Worm (Caenorhabditis elegans): ENCODE measurements around the gene F45C12.17.

ce11 chrII:1722394-1722793 lies 3.5 kb upstream of the F45C12.17 start, which contains the start of the genes fbxb-5 and btb-8:
- TF ChIP-seq ama-1 (optimal IDR thresholded peaks at IDR 0.05) (no peak), fkh-6 (tag; optimal IDR thresholded peaks at IDR 0.05) (no peak), nfya-1 (tag; optimal IDR thresholded peaks at IDR 0.05) (no peak), hlh-8 (tag; optimal IDR thresholded peaks at IDR 0.05) (no peak), pha-4 (tag; optimal IDR thresholded peaks at IDR 0.05) (no peak), zip-5 (tag; optimal IDR thresholded peaks at IDR 0.05) (no peak), sdc-2 (tag; optimal IDR thresholded peaks at IDR 0.05) (no peak), nhr-11 (tag; optimal IDR thresholded peaks at IDR 0.05) (no peak), ets-4 (tag; optimal IDR thresholded peaks at IDR 0.05) (no peak), pqm-1 (tag; optimal IDR thresholded peaks at IDR 0.05) (no peak), fax-1 (tag; optimal IDR thresholded peaks at IDR 0.05) (no peak)

Measured in whole organism, late embryonic.